Worm (Caenorhabditis elegans) whole organism, young adult: ENCODE data around the gene T15B7.1.

Source experiments
- B0035.1 ChIP-seq: sonication (generic microtip); optimal IDR thresholded peaks from 2 replicates; lab custom pipeline; 2016; ENCODE audit warnings: missing genetic modification characterization, mild to moderate bottlenecking, missing compliant biosample characterization, missing genotype, missing genetic modification reagents
- ama-1 ChIP-seq, 3 experiments: fragments of 150-350 bp in 1 of 3; sonication (generic microtip) in 2 of 3; optimal IDR thresholded peaks; 2 replicates each; lab custom pipeline; 2014 to 2018; ENCODE audit warnings: missing biosample characterization in 2 of 3, missing genetic modification characterization in 2 of 3, missing genetic modification reagents in 2 of 3
- bed-1 ChIP-seq: fragments of 200-800 bp; sonication (Bioruptor generic); IDR thresholded peaks from 2 replicates; pipeline ENCODE4 v1.3.6; 2022; ENCODE audit warnings: missing genetic modification reagents, missing genetic modification characterization, missing compliant biosample characterization
- lag-1 ChIP-seq: fragments of 200-800 bp; sonication (Bioruptor generic); IDR thresholded peaks from 2 replicates; pipeline ENCODE4 v1.3.6; 2022; ENCODE audit warnings: missing genetic modification reagents, missing genetic modification characterization, missing compliant biosample characterization
- mes-4 ChIP-seq: sonication (generic microtip); optimal IDR thresholded peaks from 2 replicates; lab custom pipeline; 2016; ENCODE audit warnings: missing genotype, missing genetic modification characterization, missing compliant biosample characterization
- nhr-80 ChIP-seq: sonication (generic microtip); optimal IDR thresholded peaks from 2 replicates; lab custom pipeline; 2016; ENCODE audit warnings: missing genetic modification characterization, missing compliant biosample characterization
- repo-1 ChIP-seq: sonication (generic microtip); optimal IDR thresholded peaks from 2 replicates; lab custom pipeline; 2017; ENCODE audit warnings: mild to moderate bottlenecking, missing genetic modification characterization, missing compliant biosample characterization
- sdz-38 ChIP-seq: sonication (generic microtip); optimal IDR thresholded peaks from 2 replicates; lab custom pipeline; 2016; ENCODE audit warnings: missing genotype, missing genetic modification characterization, missing compliant biosample characterization
- snpc-4 ChIP-seq, 5 experiments: fragments of 150-350 bp in 1 of 5; sonication (generic microtip) in 4 of 5; optimal IDR thresholded peaks; 2 replicates each; lab custom pipeline; 2014 to 2018; ENCODE audit warnings: missing genetic modification characterization in 5 of 5, missing biosample characterization in 3 of 5, antibody characterized with exemption in 2 of 5, mild to moderate bottlenecking in 2 of 5, missing compliant biosample characterization in 2 of 5, missing genotype in 2 of 5, moderate library complexity in 2 of 5, missing genetic modification reagents in 1 of 5
- unc-62 ChIP-seq: fragments of 150-350 bp; optimal IDR thresholded peaks from 2 replicates; lab custom pipeline; 2014; ENCODE audit warnings: missing biosample characterization, missing genetic modification reagents, missing genetic modification characterization

DNA sequence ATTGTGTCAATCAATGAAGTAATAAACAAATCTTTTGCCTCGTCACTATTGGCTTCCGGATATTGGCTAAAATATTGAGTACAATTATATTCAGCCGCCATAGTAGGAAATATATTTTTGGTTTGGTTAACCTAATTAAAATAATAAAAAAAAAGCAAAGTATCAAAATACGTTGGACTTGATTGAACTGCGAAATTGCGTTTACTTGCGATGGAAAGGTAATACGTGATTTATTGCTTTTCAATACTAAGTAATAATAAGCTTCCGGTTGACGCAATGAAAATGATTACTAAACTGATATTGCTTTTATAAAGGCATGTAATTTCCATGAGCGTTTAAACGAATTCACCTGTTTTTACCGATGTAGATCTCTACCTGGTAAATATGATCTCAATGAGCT, 43.0 kb upstream of the T15B7.1 start, which contains the start of gene dmsr-9:
- TF ChIP-seq B0035.1 (tag; lab: Kevin White, UChicago): no peak
- TF ChIP-seq mes-4 (tag; lab: Kevin White, UChicago): no peak
- TF ChIP-seq nhr-80: no peak
- TF ChIP-seq sdz-38 (tag; lab: Kevin White, UChicago): no peak
- TF ChIP-seq unc-62 (GFP tag; lab: Kevin White, UChicago): no peak
- TF ChIP-seq ama-1 (optimal IDR thresholded peaks at IDR 0.05; lab: Kevin White, UChicago): no peak
- TF ChIP-seq ama-1 (GFP tag; optimal IDR thresholded peaks at IDR 0.05; lab: Kevin White, UChicago): no peak
- TF ChIP-seq repo-1: no peak
- no peak for TF ChIP-seq snpc-4 (GFP tag; optimal IDR thresholded peaks at IDR 0.05; lab: Kevin White, UChicago)
- TF ChIP-seq snpc-4 (tag; optimal IDR thresholded peaks at IDR 0.05; lab: Kevin White, UChicago): no peak
- TF ChIP-seq bed-1: no peak
- TF ChIP-seq lag-1: no peak
